Worm (Caenorhabditis elegans) whole organism, young adult: ENCODE results near the gene ric-8.

Experiments used
- F10E7.11 ChIP-seq: sonication (generic microtip); optimal IDR thresholded peaks from 2 replicates; lab custom pipeline; 2017; ENCODE audit warnings: mild to moderate bottlenecking, missing genetic modification characterization, moderate library complexity, missing compliant biosample characterization
- F23B12.7 ChIP-seq: sonication (generic microtip); optimal IDR thresholded peaks from 2 replicates; lab custom pipeline; 2017; ENCODE audit warnings: missing genetic modification characterization, mild to moderate bottlenecking, missing compliant biosample characterization, antibody characterized with exemption, moderate library complexity; ENCODE audit not compliant: insufficient read depth
- F33H1.4 ChIP-seq: fragments of 200-800 bp; sonication (Bioruptor generic); IDR thresholded peaks from 2 replicates; pipeline ENCODE4 v1.3.6; 2022; ENCODE audit warnings: missing genetic modification reagents, missing genetic modification characterization, missing compliant biosample characterization
- F49E8.2 ChIP-seq: sonication (generic microtip); optimal IDR thresholded peaks from 3 replicates; lab custom pipeline; 2017; ENCODE audit warnings: missing genetic modification characterization, mild to moderate bottlenecking, missing compliant biosample characterization, antibody characterized with exemption, moderate library complexity; ENCODE audit not compliant: insufficient read depth
- F55B11.4 ChIP-seq: sonication (generic microtip); optimal IDR thresholded peaks from 2 replicates; lab custom pipeline; 2016; ENCODE audit warnings: missing compliant biosample characterization, missing genetic modification characterization, borderline replicate concordance; ENCODE audit not compliant: insufficient read depth
- F57C9.4 ChIP-seq: sonication (generic microtip); optimal IDR thresholded peaks from 2 replicates; lab custom pipeline; 2017; ENCODE audit warnings: mild to moderate bottlenecking, missing genetic modification characterization, missing compliant biosample characterization
- K12H6.12 ChIP-seq: fragments of 200-800 bp; sonication (Bioruptor generic); optimal IDR thresholded peaks from 2 replicates; lab custom pipeline; 2018; ENCODE audit warnings: mild to moderate bottlenecking, missing genetic modification characterization, missing compliant biosample characterization
- Y53F4B.3 ChIP-seq: fragments of 200-800 bp; sonication (Bioruptor generic); IDR thresholded peaks from 2 replicates; pipeline ENCODE4 v1.3.6; 2022; ENCODE audit warnings: missing genetic modification reagents, missing genetic modification characterization, missing compliant biosample characterization
- Y79H2A.3 ChIP-seq: fragments of 200-800 bp; sonication (Bioruptor generic); conservative IDR thresholded peaks from 2 replicates; pipeline ENCODE4 v1.3.6; 2022; ENCODE audit warnings: missing genetic modification reagents, missing genetic modification characterization, missing compliant biosample characterization
- Y95B8A.8 ChIP-seq: fragments of 200-800 bp; sonication (Bioruptor generic); IDR thresholded peaks from 2 replicates; pipeline ENCODE4 v1.3.6; 2022; ENCODE audit warnings: missing genetic modification reagents, missing genetic modification characterization, missing compliant biosample characterization
- akir-1 ChIP-seq: fragments of 200-800 bp; sonication (Bioruptor generic); optimal IDR thresholded peaks from 2 replicates; lab custom pipeline; 2018; ENCODE audit warnings: mild to moderate bottlenecking, missing genetic modification characterization, moderate library complexity, missing compliant biosample characterization
- ama-1 ChIP-seq, 3 experiments: fragments of 150-350 bp in 1 of 3; sonication (generic microtip) in 2 of 3; optimal IDR thresholded peaks; 2 replicates each; lab custom pipeline; 2014 to 2018; ENCODE audit warnings: missing biosample characterization in 2 of 3, missing genetic modification characterization in 2 of 3, missing genetic modification reagents in 2 of 3
- aptf-3 ChIP-seq: fragments of 200-800 bp; sonication (Bioruptor generic); IDR thresholded peaks from 2 replicates; pipeline ENCODE4 v1.3.6; 2022; ENCODE audit warnings: missing genetic modification characterization, missing compliant biosample characterization
- atf-7 ChIP-seq: sonication (generic microtip); optimal IDR thresholded peaks from 2 replicates; lab custom pipeline; 2017; ENCODE audit warnings: mild to moderate bottlenecking, missing genetic modification characterization, missing compliant biosample characterization
- attf-5 ChIP-seq: fragments of 200-800 bp; sonication (Bioruptor generic); optimal IDR thresholded peaks from 2 replicates; lab custom pipeline; 2018; ENCODE audit warnings: mild to moderate bottlenecking, missing genetic modification characterization, missing compliant biosample characterization
- bed-1 ChIP-seq: fragments of 200-800 bp; sonication (Bioruptor generic); IDR thresholded peaks from 2 replicates; pipeline ENCODE4 v1.3.6; 2022; ENCODE audit warnings: missing genetic modification reagents, missing genetic modification characterization, missing compliant biosample characterization
- cebp-1 ChIP-seq, 2 experiments: fragments of 200-800 bp in 1 of 2; sonication (Bioruptor generic) in 1 of 2; sonication (generic microtip) in 1 of 2; IDR thresholded peaks in 1 of 2; optimal IDR thresholded peaks in 1 of 2; 2 replicates each; pipeline versions ENCODE4 v1.3.6 to Lab custom; 2017 to 2022; ENCODE audit warnings: missing compliant biosample characterization in 2 of 2, missing genetic modification characterization in 2 of 2, mild to moderate bottlenecking in 1 of 2, missing genetic modification reagents in 1 of 2, moderate library complexity in 1 of 2
- ceh-100 ChIP-seq: fragments of 200-800 bp; sonication (Bioruptor generic); IDR thresholded peaks from 2 replicates; pipeline ENCODE4 v1.3.6; 2022; ENCODE audit warnings: missing genetic modification reagents, missing genetic modification characterization, missing compliant biosample characterization
- ceh-27 ChIP-seq: fragments of 200-800 bp; sonication (Bioruptor generic); optimal IDR thresholded peaks from 2 replicates; lab custom pipeline; 2018; ENCODE audit warnings: mild to moderate bottlenecking, missing genetic modification characterization, moderate library complexity, missing compliant biosample characterization
- ceh-58 ChIP-seq: fragments of 200-800 bp; sonication (Bioruptor generic); IDR thresholded peaks from 2 replicates; pipeline ENCODE4 v1.3.6; 2022; ENCODE audit warnings: missing genetic modification characterization, missing compliant biosample characterization
- ceh-91 ChIP-seq: fragments of 200-800 bp; sonication (Bioruptor generic); IDR thresholded peaks from 2 replicates; pipeline ENCODE4 v1.3.6; 2022; ENCODE audit warnings: missing genetic modification reagents, missing genetic modification characterization, missing compliant biosample characterization
- die-1 ChIP-seq: sonication (generic microtip); optimal IDR thresholded peaks from 2 replicates; lab custom pipeline; 2016; ENCODE audit warnings: missing genotype, mild to moderate bottlenecking, missing genetic modification characterization, missing compliant biosample characterization
- dox-1 ChIP-seq: fragments of 200-800 bp; sonication (Bioruptor generic); IDR thresholded peaks from 2 replicates; pipeline ENCODE4 v1.3.6; 2022; ENCODE audit warnings: missing genetic modification reagents, missing genetic modification characterization, missing compliant biosample characterization
- efl-1 ChIP-seq: fragments of 150-350 bp; optimal IDR thresholded peaks from 2 replicates; lab custom pipeline; 2014; ENCODE audit warnings: missing biosample characterization, missing genetic modification reagents, missing genetic modification characterization
- ekl-4 ChIP-seq: fragments of 200-800 bp; sonication (Bioruptor generic); IDR thresholded peaks from 2 replicates; pipeline ENCODE4 v1.3.6; 2022; ENCODE audit warnings: missing genetic modification reagents, missing genetic modification characterization, missing compliant biosample characterization
- ets-4 ChIP-seq: fragments of 200-800 bp; sonication (Bioruptor generic); optimal IDR thresholded peaks from 2 replicates; lab custom pipeline; 2018; ENCODE audit warnings: mild to moderate bottlenecking, missing genetic modification characterization, missing compliant biosample characterization
- fkh-3 ChIP-seq: sonication (generic microtip); optimal IDR thresholded peaks from 2 replicates; lab custom pipeline; 2016; ENCODE audit warnings: mild to moderate bottlenecking, missing genetic modification characterization, missing compliant biosample characterization
- hlh-12 ChIP-seq: sonication (generic microtip); optimal IDR thresholded peaks from 2 replicates; lab custom pipeline; 2016; ENCODE audit warnings: missing genetic modification characterization, missing compliant biosample characterization
- lin-40 ChIP-seq: sonication (generic microtip); optimal IDR thresholded peaks from 2 replicates; lab custom pipeline; 2016; ENCODE audit warnings: missing genetic modification characterization, mild to moderate bottlenecking, missing compliant biosample characterization, missing genotype, missing genetic modification reagents
- lin-54 ChIP-seq: fragments of 200-800 bp; sonication (Bioruptor generic); optimal IDR thresholded peaks from 2 replicates; lab custom pipeline; 2018; ENCODE audit warnings: mild to moderate bottlenecking, missing genetic modification characterization, missing compliant biosample characterization
- madf-10 ChIP-seq: sonication (generic microtip); optimal IDR thresholded peaks from 2 replicates; lab custom pipeline; 2016; ENCODE audit warnings: mild to moderate bottlenecking, missing genetic modification characterization, missing compliant biosample characterization
- madf-3 ChIP-seq: fragments of 200-800 bp; sonication (Bioruptor generic); IDR thresholded peaks from 2 replicates; pipeline ENCODE4 v1.3.6; 2022; ENCODE audit warnings: missing genetic modification reagents, missing genetic modification characterization, missing compliant biosample characterization
- madf-8 ChIP-seq: fragments of 200-800 bp; sonication (Bioruptor generic); conservative IDR thresholded peaks from 2 replicates; pipeline ENCODE4 v1.3.6; 2022; ENCODE audit warnings: missing genetic modification reagents, missing genetic modification characterization, missing compliant biosample characterization
- nfya-1 ChIP-seq: sonication (generic microtip); optimal IDR thresholded peaks from 2 replicates; lab custom pipeline; 2017; ENCODE audit warnings: antibody characterized with exemption, missing compliant biosample characterization, missing genetic modification characterization, borderline replicate concordance; ENCODE audit not compliant: insufficient read depth
- nfya-2 ChIP-seq: fragments of 200-800 bp; sonication (Bioruptor generic); IDR thresholded peaks from 2 replicates; pipeline ENCODE4 v1.3.6; 2022; ENCODE audit warnings: missing genetic modification reagents, missing genetic modification characterization, missing compliant biosample characterization
- nhr-80 ChIP-seq: sonication (generic microtip); optimal IDR thresholded peaks from 2 replicates; lab custom pipeline; 2016; ENCODE audit warnings: missing genetic modification characterization, missing compliant biosample characterization
- pbrm-1 ChIP-seq: fragments of 200-800 bp; sonication (Bioruptor generic); IDR thresholded peaks from 2 replicates; pipeline ENCODE4 v1.3.6; 2022; ENCODE audit warnings: missing genetic modification reagents, missing genetic modification characterization, missing compliant biosample characterization
- pha-4 ChIP-seq: fragments of 150-350 bp; sonication (generic microtip); optimal IDR thresholded peaks from 2 replicates; lab custom pipeline; 2014; ENCODE audit warnings: missing biosample characterization, missing genetic modification reagents, missing genetic modification characterization
- repo-1 ChIP-seq: sonication (generic microtip); optimal IDR thresholded peaks from 2 replicates; lab custom pipeline; 2017; ENCODE audit warnings: mild to moderate bottlenecking, missing genetic modification characterization, missing compliant biosample characterization
- rpc-1 ChIP-seq, 2 experiments: fragments of 150-350 bp in 1 of 2; sonication (generic microtip) in 1 of 2; optimal IDR thresholded peaks; 2 replicates each; lab custom pipeline; 2014 to 2018; ENCODE audit warnings: missing biosample characterization in 1 of 2, missing genetic modification characterization in 1 of 2, missing genetic modification reagents in 1 of 2, missing genotype in 1 of 2
- sea-2 ChIP-seq: fragments of 200-800 bp; sonication (Bioruptor generic); IDR thresholded peaks from 2 replicates; pipeline ENCODE4 v1.3.6; 2022; ENCODE audit warnings: missing genetic modification characterization, missing compliant biosample characterization
- snpc-1.3 ChIP-seq: sonication (generic microtip); optimal IDR thresholded peaks from 2 replicates; lab custom pipeline; 2017; ENCODE audit warnings: missing genetic modification characterization, mild to moderate bottlenecking, missing compliant biosample characterization, antibody characterized with exemption, moderate library complexity, missing genotype, missing genetic modification reagents; ENCODE audit not compliant: insufficient read depth
- sptf-2 ChIP-seq: fragments of 200-800 bp; sonication (Bioruptor generic); optimal IDR thresholded peaks from 2 replicates; lab custom pipeline; 2018; ENCODE audit warnings: mild to moderate bottlenecking, missing genetic modification characterization, missing compliant biosample characterization
- tbp1 ChIP-seq: fragments of 200-800 bp; sonication (Bioruptor generic); optimal IDR thresholded peaks from 2 replicates; lab custom pipeline; 2018; ENCODE audit warnings: mild to moderate bottlenecking, missing genetic modification characterization, missing compliant biosample characterization
- ztf-28 ChIP-seq: fragments of 200-800 bp; sonication (Bioruptor generic); IDR thresholded peaks from 2 replicates; pipeline ENCODE4 v1.3.6; 2022; ENCODE audit warnings: missing genetic modification reagents, missing genetic modification characterization, missing compliant biosample characterization
- ztf-3 ChIP-seq: fragments of 200-800 bp; sonication (Bioruptor generic); optimal IDR thresholded peaks from 2 replicates; lab custom pipeline; 2018; ENCODE audit warnings: mild to moderate bottlenecking, missing genetic modification characterization, missing compliant biosample characterization
- ztf-6 ChIP-seq: fragments of 200-800 bp; sonication (Bioruptor generic); IDR thresholded peaks from 2 replicates; pipeline ENCODE4 v1.3.6; 2022; ENCODE audit warnings: missing genetic modification reagents, missing genetic modification characterization, missing compliant biosample characterization

The ric-8 gene

DNA sequence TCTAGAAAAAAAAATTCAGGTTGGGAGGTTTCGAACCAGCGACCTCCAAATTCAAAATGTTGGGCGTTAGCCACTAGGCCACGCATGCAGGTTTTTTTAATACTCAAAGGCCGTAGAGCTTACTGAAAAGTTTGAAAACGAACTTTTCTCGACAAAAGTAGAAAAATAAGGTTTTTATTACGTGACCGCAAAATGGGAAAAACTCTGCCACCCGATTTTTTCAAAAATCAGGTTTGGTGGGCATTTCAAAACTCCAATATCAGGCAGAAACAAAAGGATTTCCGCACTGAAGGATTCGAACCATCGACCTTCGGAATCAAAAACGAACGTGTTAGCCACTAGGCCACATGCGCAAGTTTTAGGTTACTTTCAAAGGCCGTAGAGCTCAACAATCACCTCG is 16.0 kb downstream of the ric-8 start (continued):
- TF ChIP-seq ceh-91 (GFP tag; lab: Robert Waterston, UW) (no peak), lin-54 (GFP tag; lab: Kevin White, UChicago) (peak; percentile 17), snpc-1.3 (no peak), sea-2 (no peak), ets-4 (no peak), efl-1 (no peak), ztf-3 (GFP tag; lab: Kevin White, UChicago) (no peak), Y79H2A.3 (GFP tag; lab: Robert Waterston, UW) (no peak), ekl-4 (no peak), pha-4 (no peak), nhr-80 (tag; lab: Kevin White, UChicago) (no peak), hlh-12 (no peak), ama-1 (optimal IDR thresholded peaks at IDR 0.05; lab: Kevin White, UChicago) (no peak), ama-1 (GFP tag; optimal IDR thresholded peaks at IDR 0.05; lab: Kevin White, UChicago) (peak in 1 of 2 experiments; percentile 49), madf-10 (tag; lab: Kevin White, UChicago) (peak; percentile 15), bed-1 (GFP tag; lab: Robert Waterston, UW) (no peak), F49E8.2 (tag; lab: Kevin White, UChicago) (peak; percentile 4), F33H1.4 (GFP tag; lab: Robert Waterston, UW) (no peak), ztf-6 (no peak), rpc-1 (optimal IDR thresholded peaks at IDR 0.05; lab: Kevin White, UChicago) (peak; percentile 71), rpc-1 (tag; optimal IDR thresholded peaks at IDR 0.05; lab: Kevin White, UChicago) (peak; percentile 94), die-1 (tag; lab: Kevin White, UChicago) (peak; percentile 65), attf-5 (GFP tag; lab: Kevin White, UChicago) (peak; percentile 32), K12H6.12 (tag; lab: Kevin White, UChicago) (no peak), aptf-3 (GFP tag; lab: Robert Waterston, UW) (no peak), madf-8 (GFP tag; lab: Robert Waterston, UW) (no peak), ceh-100 (GFP tag; lab: Robert Waterston, UW) (no peak), F55B11.4 (tag; lab: Kevin White, UChicago) (no peak), fkh-3 (no peak), tbp1 (GFP tag; lab: Kevin White, UChicago) (peak; percentile 93), lin-40 (tag; lab: Kevin White, UChicago) (no peak), Y53F4B.3 (no peak), akir-1 (no peak), F57C9.4 (no peak), ceh-27 (no peak), ceh-58 (GFP tag; lab: Robert Waterston, UW) (no peak), atf-7 (tag; lab: Kevin White, UChicago) (no peak), sptf-2 (GFP tag; lab: Kevin White, UChicago) (no peak), repo-1 (peak; percentile 41), pbrm-1 (GFP tag; lab: Robert Waterston, UW) (0 out of 2 replicates have a peak, but pooled peaks have one; percentile 49), F10E7.11 (no peak), F23B12.7 (tag; lab: Kevin White, UChicago) (peak; percentile 23), nfya-2 (GFP tag; lab: Robert Waterston, UW) (no peak), madf-3 (GFP tag; lab: Robert Waterston, UW) (peak; percentile 34; the same call in 1 of the 2 replicates), dox-1 (GFP tag; lab: Robert Waterston, UW) (peak; percentile 31; the same call in 1 of the 2 replicates), Y95B8A.8 (GFP tag; lab: Robert Waterston, UW) (no peak), nfya-1 (tag; lab: Kevin White, UChicago) (no peak), cebp-1 (GFP tag; IDR thresholded peaks at IDR 0.05; lab: Robert Waterston, UW) (no peak), cebp-1 (tag; optimal IDR thresholded peaks at IDR 0.05; lab: Kevin White, UChicago) (peak; percentile 12), ztf-28 (GFP tag; lab: Robert Waterston, UW) (no peak)
